Fruit fly (Drosophila melanogaster): Measurements from ENCODE around the gene Tl.

The Tl gene

dm6 chr3R:26799535-26800111 lies 782 bp downstream of the Tl start (continued):
- TF ChIP-seq CG9932 (GFP tag; IDR thresholded peaks at IDR 0.05): peak; percentile 22; the same call in 1 of the 2 replicates
- peak; percentile 2 for TF ChIP-seq bcd (GFP tag; optimal IDR thresholded peaks at IDR 0.05)
- peak; percentile 16 for TF ChIP-seq CG30403 (GFP tag; optimal IDR thresholded peaks at IDR 0.05)
- no peak for TF ChIP-seq NC2α (GFP tag; optimal IDR thresholded peaks at IDR 0.05)
- peak; percentile 85 for TF ChIP-seq Drgx (GFP tag; IDR thresholded peaks at IDR 0.05)
- peak; percentile 39; the same call in 1 of the 2 replicates for TF ChIP-seq Rfx (GFP tag; IDR thresholded peaks at IDR 0.05)
- no peak for TF ChIP-seq pum (GFP tag; optimal IDR thresholded peaks at IDR 0.05)
- peak; percentile 25 for TF ChIP-seq CG1603 (tag; optimal IDR thresholded peaks at IDR 0.05)
- peak in 1 of 2 experiments; percentile 31 for TF ChIP-seq eve (GFP tag; optimal IDR thresholded peaks at IDR 0.05)
- TF ChIP-seq CG2678 (tag; optimal IDR thresholded peaks at IDR 0.05): peak; percentile 35
- peak; percentile 44 for TF ChIP-seq gem (tag; optimal IDR thresholded peaks at IDR 0.05)
- TF ChIP-seq PHDP (tag; optimal IDR thresholded peaks at IDR 0.05): peak; percentile 22
- peak; percentile 24 for TF ChIP-seq Abd-B (GFP tag; optimal IDR thresholded peaks at IDR 0.05)
- TF ChIP-seq sr (GFP tag; IDR thresholded peaks at IDR 0.05): no peak
- no peak for TF ChIP-seq prd (optimal IDR thresholded peaks at IDR 0.05)
- peak; percentile 11; the same call in 1 of the 3 replicates for TF ChIP-seq prd (GFP tag; IDR thresholded peaks at IDR 0.05)
- no peak for TF ChIP-seq gt (GFP tag; IDR thresholded peaks at IDR 0.05)
- no peak for TF ChIP-seq hkb (optimal IDR thresholded peaks at IDR 0.05)
- TF ChIP-seq hkb (GFP tag; IDR thresholded peaks at IDR 0.05): 0 out of 2 replicates have a peak, but pooled peaks have one; percentile 22
- TF ChIP-seq esg (GFP tag; conservative IDR thresholded peaks at IDR 0.05): 0 out of 2 replicates have a peak, but pooled peaks have one; percentile 21
- no peak for TF ChIP-seq CG33213 (GFP tag; optimal IDR thresholded peaks at IDR 0.05)
- TF ChIP-seq Ets65A (GFP tag): peak; percentile 40
- peak; percentile 46; the same call in 1 of the 2 replicates for TF ChIP-seq CG10321 (GFP tag; IDR thresholded peaks at IDR 0.05)
- TF ChIP-seq CG34224 (GFP tag; IDR thresholded peaks at IDR 0.05; ENCODE audit: partially characterized antibody): no peak
- peak in 1 of 2 experiments; percentile 39 for TF ChIP-seq Pdp1 (GFP tag; optimal IDR thresholded peaks at IDR 0.05)
- no peak for TF ChIP-seq Mes4 (GFP tag; optimal IDR thresholded peaks at IDR 0.05)
- no peak for TF ChIP-seq chm (GFP tag; IDR thresholded peaks at IDR 0.05)
- TF ChIP-seq Ada2b (GFP tag; IDR thresholded peaks at IDR 0.05): 0 out of 2 replicates have a peak, but pooled peaks have one; percentile 6
- TF ChIP-seq Fer1 (GFP tag; optimal IDR thresholded peaks at IDR 0.05): no peak
- peak in 1 of 2 experiments; percentile 32 for TF ChIP-seq Hr51 (GFP tag; optimal IDR thresholded peaks at IDR 0.05)
- no peak for TF ChIP-seq CG17568 (GFP tag; optimal IDR thresholded peaks at IDR 0.05)

dm6 chr3R:26801427-26802160 lies 2.8 kb downstream of the Tl start:
- TF ChIP-seq fd96Cb (tag; optimal IDR thresholded peaks at IDR 0.05) (peak; percentile 23), Sox100B (GFP tag; optimal IDR thresholded peaks at IDR 0.05) (peak; percentile 4), emc (GFP tag; optimal IDR thresholded peaks at IDR 0.05) (no peak), CG12744 (GFP tag; optimal IDR thresholded peaks at IDR 0.05) (no peak), lilli (GFP tag; optimal IDR thresholded peaks at IDR 0.05) (peak; percentile 15), Pdp1 (GFP tag; optimal IDR thresholded peaks at IDR 0.05) (peak in 1 of 2 experiments; percentile 13), nmo (GFP tag; optimal IDR thresholded peaks at IDR 0.05) (peak; percentile 57), CG8388 (GFP tag; optimal IDR thresholded peaks at IDR 0.05) (peak; percentile 47), HHEX (GFP tag; optimal IDR thresholded peaks at IDR 0.05) (peak; percentile 7), kni (GFP tag; optimal IDR thresholded peaks at IDR 0.05) (peak; percentile 80), B-H1 (GFP tag; IDR thresholded peaks at IDR 0.05) (0 out of 3 replicates have a peak, but pooled peaks have one; percentile 17), Dad (GFP tag; optimal IDR thresholded peaks at IDR 0.05) (no peak), pros (GFP tag; optimal IDR thresholded peaks at IDR 0.05) (peak; percentile 33), CG16815 (GFP tag; optimal IDR thresholded peaks at IDR 0.05) (no peak), CG10979 (tag; optimal IDR thresholded peaks at IDR 0.05) (peak; percentile 72), sug (tag; optimal IDR thresholded peaks at IDR 0.05) (no peak), CG2199 (GFP tag; IDR thresholded peaks at IDR 0.05) (peak; percentile 88), disco-r (GFP tag; optimal IDR thresholded peaks at IDR 0.05) (no peak), sd (tag; optimal IDR thresholded peaks at IDR 0.05) (peak; percentile 4), B-H2 (GFP tag; optimal IDR thresholded peaks at IDR 0.05) (no peak)
